Fruit fly (Drosophila melanogaster) Kc167 (cell line): ENCODE data around the gene CG9855.

Source experiments
- Sin3A ChIP-seq: fragments of >200 bp; optimal IDR thresholded peaks from 2 replicates; lab custom pipeline; 2018; ENCODE audit warnings: missing external identifiers
- psq ChIP-seq: fragments of >200 bp; optimal IDR thresholded peaks from 2 replicates; lab custom pipeline; 2017; ENCODE audit warnings: missing external identifiers

- TF ChIP-seq psq (no peak), Sin3A (lab: Kevin White, UChicago) (no peak)
Measured at dm6 chr3R:4428585-4429464, 31.1 kb upstream of the CG9855 start, which contains the start of gene srl.
